Worm (Caenorhabditis elegans): Measurements from ENCODE around the gene Y41D4A.1.

ce11 chrIV:1813869-1814268 is 41.9 kb downstream of the Y41D4A.1 start:
- no peak for TF ChIP-seq ztf-23 (GFP tag; IDR thresholded peaks at IDR 0.05)
- TF ChIP-seq ztf-29 (GFP tag; IDR thresholded peaks at IDR 0.05) = no peak
